Worm (Caenorhabditis elegans): ENCODE results near the gene C01C4.2.

DNA sequence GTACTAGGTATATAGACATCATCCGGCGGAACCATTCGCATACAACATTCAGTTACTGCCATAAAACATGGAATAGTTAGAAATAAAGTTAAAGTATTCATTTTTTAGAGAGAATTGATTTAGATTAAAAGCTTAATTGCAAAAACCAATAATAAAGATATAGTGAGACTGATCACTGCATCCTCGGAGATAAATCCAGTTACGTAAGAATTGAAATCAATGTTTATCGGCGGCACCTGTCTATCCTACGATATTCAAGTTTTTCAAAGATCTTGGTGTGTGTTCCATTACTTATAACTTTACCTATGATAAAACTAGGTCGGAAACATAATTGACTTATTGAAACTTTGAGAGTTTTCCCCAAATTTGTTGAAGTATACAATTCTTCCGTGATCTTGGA, 44.4 kb downstream of the C01C4.2 start, which contains the start of gene T14G12.6:
- no peak for TF ChIP-seq unc-62 (GFP tag; optimal IDR thresholded peaks at IDR 0.05)
- TF ChIP-seq nhr-25 (tag; optimal IDR thresholded peaks at IDR 0.05): no peak
- TF ChIP-seq ZK546.5 (tag; optimal IDR thresholded peaks at IDR 0.05): no peak
- no peak for TF ChIP-seq elt-3 (tag; optimal IDR thresholded peaks at IDR 0.05)
- no peak for TF ChIP-seq elt-2 (tag; optimal IDR thresholded peaks at IDR 0.05)
- no peak for TF ChIP-seq ceh-82 (tag; optimal IDR thresholded peaks at IDR 0.05)
- no peak for TF ChIP-seq unc-39 (tag; optimal IDR thresholded peaks at IDR 0.05)
- no peak for TF ChIP-seq nhr-77 (tag; optimal IDR thresholded peaks at IDR 0.05)
- TF ChIP-seq egl-27 (tag; optimal IDR thresholded peaks at IDR 0.05): no peak
- TF ChIP-seq ztf-4 (tag; optimal IDR thresholded peaks at IDR 0.05): no peak
- no peak for TF ChIP-seq aly-2 (tag; optimal IDR thresholded peaks at IDR 0.05)
- TF ChIP-seq mdl-1 (tag; optimal IDR thresholded peaks at IDR 0.05): no peak
- no peak for TF ChIP-seq skn-1 (tag; optimal IDR thresholded peaks at IDR 0.05)
- TF ChIP-seq ztf-11 (tag; optimal IDR thresholded peaks at IDR 0.05): no peak
